Fruit fly (Drosophila melanogaster) whole organism, embryonic: ENCODE measurements around the gene sob.

Experiments used
- Blimp-1 ChIP-seq: fragments of 200-800 bp; sonication (Bioruptor generic); optimal IDR thresholded peaks from 3 replicates; lab custom pipeline; 2018; ENCODE audit warnings: missing biosample characterization, missing genetic modification characterization, mild to moderate bottlenecking, moderate library complexity, missing genetic modification reagents
- CG10209 ChIP-seq: fragments of 200-800 bp; sonication (Bioruptor generic); optimal IDR thresholded peaks from 3 replicates; lab custom pipeline; 2017; ENCODE audit warnings: missing biosample characterization, mild to moderate bottlenecking, missing genetic modification characterization, missing genetic modification reagents
- CG10321 ChIP-seq: fragments of 200-800 bp; sonication (Bioruptor generic); IDR thresholded peaks from 2 replicates; pipeline ENCODE4 v1.3.6; 2022; ENCODE audit warnings: missing biosample characterization, missing genetic modification characterization
- CG12104 ChIP-seq: fragments of 200-800 bp; sonication (Bioruptor generic); optimal IDR thresholded peaks from 3 replicates; lab custom pipeline; 2016; ENCODE audit warnings: missing biosample characterization, missing genetic modification characterization
- CG12236 ChIP-seq: fragments of 200-800 bp; sonication (Bioruptor generic); optimal IDR thresholded peaks from 2 replicates; lab custom pipeline; 2016; ENCODE audit warnings: missing biosample characterization, missing genetic modification characterization
- CG12942 ChIP-seq: fragments of 200-800 bp; sonication (Bioruptor generic); optimal IDR thresholded peaks from 3 replicates; lab custom pipeline; 2016; ENCODE audit warnings: missing biosample characterization, missing genetic modification characterization
- CG13287 ChIP-seq: fragments of 200-800 bp; sonication (Bioruptor generic); IDR thresholded peaks from 2 replicates; pipeline ENCODE4 v1.3.6; 2022; ENCODE audit warnings: missing biosample characterization, missing genetic modification characterization; ENCODE audit not compliant: partially characterized antibody
- CG1602 ChIP-seq: fragments of 200-800 bp; sonication (Bioruptor generic); optimal IDR thresholded peaks from 3 replicates; lab custom pipeline; 2016; ENCODE audit warnings: missing biosample characterization, missing genetic modification characterization
- CG1832 ChIP-seq: fragments of 200-800 bp; sonication (Bioruptor generic); optimal IDR thresholded peaks from 2 replicates; lab custom pipeline; 2017; ENCODE audit warnings: missing biosample characterization, mild to moderate bottlenecking, missing genetic modification characterization, inconsistent platforms
- CG31365 ChIP-seq: fragments of 200-800 bp; sonication (Bioruptor generic); optimal IDR thresholded peaks from 2 replicates; lab custom pipeline; 2018; ENCODE audit warnings: missing biosample characterization, mild to moderate bottlenecking, missing genetic modification characterization
- CG32772 ChIP-seq: fragments of 200-800 bp; sonication (Bioruptor generic); IDR thresholded peaks from 2 replicates; pipeline ENCODE4 v1.3.6; 2022; ENCODE audit warnings: missing biosample characterization, missing genetic modification characterization
- CG43689 ChIP-seq: fragments of 200-800 bp; sonication (Bioruptor generic); IDR thresholded peaks from 2 replicates; pipeline ENCODE4 v1.3.6; 2022; ENCODE audit warnings: missing biosample characterization, missing genetic modification characterization
- CG7745 ChIP-seq: fragments of 200-800 bp; sonication (Bioruptor generic); optimal IDR thresholded peaks from 2 replicates; lab custom pipeline; 2018; ENCODE audit warnings: missing biosample characterization, mild to moderate bottlenecking, missing genetic modification characterization, moderate library complexity
- CG7963 ChIP-seq: fragments of 200-800 bp; sonication (Bioruptor generic); IDR thresholded peaks from 3 replicates; pipeline ENCODE4 v1.3.6; 2022; ENCODE audit warnings: missing biosample characterization, missing genetic modification characterization; ENCODE audit not compliant: partially characterized antibody
- CG8089 ChIP-seq: fragments of 200-800 bp; sonication (Bioruptor generic); optimal IDR thresholded peaks from 3 replicates; lab custom pipeline; 2016; ENCODE audit warnings: missing biosample characterization, missing genetic modification characterization
- CG8359 ChIP-seq: fragments of 200-800 bp; sonication (Bioruptor generic); optimal IDR thresholded peaks from 2 replicates; lab custom pipeline; 2017; ENCODE audit warnings: missing biosample characterization, mild to moderate bottlenecking, missing genetic modification characterization, borderline replicate concordance
- CG9932 ChIP-seq: fragments of 200-800 bp; sonication (Bioruptor generic); IDR thresholded peaks from 2 replicates; pipeline ENCODE4 v1.3.6; 2022; ENCODE audit warnings: missing biosample characterization, missing genetic modification characterization
- Chrac-16 ChIP-seq: fragments of 200-800 bp; sonication (Bioruptor generic); optimal IDR thresholded peaks from 3 replicates; lab custom pipeline; 2016; ENCODE audit warnings: missing biosample characterization, missing genetic modification characterization
- CrebB ChIP-seq: fragments of 200-800 bp; sonication (Bioruptor generic); optimal IDR thresholded peaks from 3 replicates; lab custom pipeline; 2018; ENCODE audit warnings: missing biosample characterization, mild to moderate bottlenecking, missing genetic modification characterization
- Dip2 ChIP-seq: fragments of 200-800 bp; sonication (Bioruptor generic); IDR thresholded peaks from 2 replicates; pipeline ENCODE4 v1.3.6; 2022; ENCODE audit warnings: missing biosample characterization, missing genetic modification characterization
- Dll ChIP-seq: fragments of 200-800 bp; sonication (Bioruptor generic); IDR thresholded peaks from 4 replicates; pipeline ENCODE4 v1.3.6; 2022; ENCODE audit warnings: missing biosample characterization, missing genetic modification characterization; ENCODE audit not compliant: partially characterized antibody
- Dp ChIP-seq: fragments of 200-800 bp; sonication (Bioruptor generic); optimal IDR thresholded peaks from 2 replicates; lab custom pipeline; 2018; ENCODE audit warnings: missing biosample characterization, mild to moderate bottlenecking, missing genetic modification characterization, moderate library complexity
- Nf-YA ChIP-seq: fragments of 200-800 bp; sonication (Bioruptor generic); IDR thresholded peaks from 2 replicates; pipeline ENCODE4 v1.3.6; 2022; ENCODE audit warnings: missing biosample characterization, missing genetic modification characterization
- Rx ChIP-seq: fragments of 200-800 bp; sonication (Bioruptor generic); IDR thresholded peaks from 2 replicates; pipeline ENCODE4 v1.3.6; 2022; ENCODE audit warnings: missing biosample characterization, missing genetic modification characterization
- Usf ChIP-seq: fragments of 200-800 bp; sonication (Bioruptor generic); optimal IDR thresholded peaks from 2 replicates; lab custom pipeline; 2017; ENCODE audit warnings: missing genotype, missing biosample characterization, missing genetic modification characterization
- Vsx1 ChIP-seq: fragments of 200-800 bp; sonication (Bioruptor generic); optimal IDR thresholded peaks from 2 replicates; lab custom pipeline; 2017; ENCODE audit warnings: missing biosample characterization, mild to moderate bottlenecking, missing genetic modification characterization, missing genetic modification reagents
- ab ChIP-seq: fragments of 200-800 bp; sonication (Bioruptor generic); optimal IDR thresholded peaks from 2 replicates; lab custom pipeline; 2016; ENCODE audit warnings: missing biosample characterization, missing genetic modification characterization
- ash1 ChIP-seq: fragments of 200-800 bp; sonication (Bioruptor generic); optimal IDR thresholded peaks from 2 replicates; lab custom pipeline; 2018; ENCODE audit warnings: missing biosample characterization, mild to moderate bottlenecking, missing genetic modification characterization
- az2 ChIP-seq: fragments of 200-800 bp; sonication (Bioruptor generic); optimal IDR thresholded peaks from 3 replicates; lab custom pipeline; 2016; ENCODE audit warnings: missing biosample characterization, missing genetic modification characterization
- btn ChIP-seq: fragments of 200-800 bp; sonication (Bioruptor generic); optimal IDR thresholded peaks from 2 replicates; lab custom pipeline; 2016; ENCODE audit warnings: missing biosample characterization, missing genetic modification characterization
- chn ChIP-seq: fragments of 200-800 bp; sonication (Bioruptor generic); optimal IDR thresholded peaks from 2 replicates; lab custom pipeline; 2016; ENCODE audit warnings: missing biosample characterization, missing genetic modification characterization
- crol ChIP-seq: fragments of 200-800 bp; sonication (Bioruptor generic); IDR thresholded peaks from 2 replicates; pipeline ENCODE4 v1.3.6; 2022; ENCODE audit warnings: missing biosample characterization, missing genetic modification characterization
- dati ChIP-seq: fragments of 200-800 bp; sonication (Bioruptor generic); IDR thresholded peaks from 2 replicates; pipeline ENCODE4 v1.3.6; 2022; ENCODE audit warnings: missing biosample characterization, missing genetic modification characterization
- dmrt99B ChIP-seq: fragments of 200-800 bp; sonication (Bioruptor generic); optimal IDR thresholded peaks from 2 replicates; lab custom pipeline; 2018; ENCODE audit warnings: missing biosample characterization, mild to moderate bottlenecking, missing genetic modification characterization, moderate library complexity
- eyg ChIP-seq: fragments of 200-800 bp; sonication (Bioruptor generic); optimal IDR thresholded peaks from 3 replicates; lab custom pipeline; 2016; ENCODE audit warnings: missing biosample characterization, missing genetic modification characterization
- gcm ChIP-seq: fragments of 200-800 bp; sonication (Bioruptor generic); optimal IDR thresholded peaks from 2 replicates; lab custom pipeline; 2019; ENCODE audit warnings: missing biosample characterization, mild to moderate bottlenecking, missing genetic modification characterization, moderate library complexity
- jing ChIP-seq: fragments of 200-800 bp; sonication (Bioruptor generic); optimal IDR thresholded peaks from 2 replicates; lab custom pipeline; 2018; ENCODE audit warnings: missing biosample characterization, mild to moderate bottlenecking, missing genetic modification characterization
- kah ChIP-seq: fragments of 200-800 bp; sonication (Bioruptor generic); optimal IDR thresholded peaks from 2 replicates; lab custom pipeline; 2018; ENCODE audit warnings: missing biosample characterization, mild to moderate bottlenecking, missing genetic modification characterization
- knrl ChIP-seq: fragments of 200-800 bp; sonication (Bioruptor generic); IDR thresholded peaks from 3 replicates; pipeline ENCODE4 v1.3.6; 2022; ENCODE audit warnings: missing biosample characterization, missing genetic modification characterization; ENCODE audit not compliant: partially characterized antibody
- mld ChIP-seq: fragments of 200-800 bp; sonication (Bioruptor generic); IDR thresholded peaks from 3 replicates; pipeline ENCODE4 v1.3.6; 2022; ENCODE audit warnings: missing biosample characterization, missing genetic modification characterization; ENCODE audit not compliant: partially characterized antibody
- pita ChIP-seq: fragments of 200-800 bp; sonication (Bioruptor generic); optimal IDR thresholded peaks from 2 replicates; lab custom pipeline; 2017; ENCODE audit warnings: missing biosample characterization, mild to moderate bottlenecking, missing genetic modification characterization
- pzg ChIP-seq: fragments of 200-800 bp; sonication (Bioruptor generic); optimal IDR thresholded peaks from 3 replicates; lab custom pipeline; 2018; ENCODE audit warnings: missing biosample characterization, mild to moderate bottlenecking, missing genetic modification characterization, moderate library complexity
- ranshi ChIP-seq: fragments of 200-800 bp; sonication (Bioruptor generic); IDR thresholded peaks from 2 replicates; pipeline ENCODE4 v1.3.6; 2022; ENCODE audit warnings: missing biosample characterization, missing genetic modification characterization
- rib ChIP-seq: fragments of 200-800 bp; sonication (Bioruptor generic); IDR thresholded peaks from 2 replicates; pipeline ENCODE4 v1.3.6; 2022; ENCODE audit warnings: missing biosample characterization, missing genetic modification characterization
- sna ChIP-seq: fragments of 200-800 bp; sonication (Bioruptor generic); IDR thresholded peaks from 2 replicates; pipeline ENCODE4 v1.3.6; 2022; ENCODE audit warnings: missing biosample characterization, missing genetic modification characterization; ENCODE audit not compliant: partially characterized antibody
- stwl ChIP-seq: fragments of 200-800 bp; sonication (Bioruptor generic); optimal IDR thresholded peaks from 3 replicates; lab custom pipeline; 2018; ENCODE audit warnings: missing biosample characterization, mild to moderate bottlenecking, missing genetic modification characterization, moderate library complexity
- twi ChIP-seq: fragments of 200-800 bp; optimal IDR thresholded peaks from 2 replicates; lab custom pipeline; 2019; ENCODE audit warnings: missing biosample characterization, mild to moderate bottlenecking, missing genetic modification characterization, moderate library complexity
- wek ChIP-seq: fragments of 200-800 bp; sonication (Bioruptor generic); optimal IDR thresholded peaks from 3 replicates; lab custom pipeline; 2018; ENCODE audit warnings: missing biosample characterization, mild to moderate bottlenecking, missing genetic modification characterization, moderate library complexity

The sob gene

dm6 chr2L:3587907-3588733, 7.6 kb upstream of the sob start (continued):
- TF ChIP-seq crol (GFP tag; lab: Robert Waterston, UW) (peak; percentile 90), CG7745 (tag; lab: Kevin White, UChicago) (peak; percentile 41), ranshi (GFP tag; lab: Robert Waterston, UW) (peak; percentile 72), ab (GFP tag; lab: Kevin White, UChicago) (no peak), dmrt99B (tag; lab: Kevin White, UChicago) (peak; percentile 91), wek (GFP tag; lab: Kevin White, UChicago) (no peak), CG1602 (GFP tag; lab: Kevin White, UChicago) (peak; percentile 76), CG9932 (GFP tag; lab: Robert Waterston, UW) (no peak), Dip2 (GFP tag; lab: Robert Waterston, UW) (0 out of 2 replicates have a peak, but pooled peaks have one; percentile 15), az2 (GFP tag; lab: Kevin White, UChicago) (peak; percentile 87), CG13287 (no peak), dati (GFP tag; lab: Robert Waterston, UW) (peak; percentile 53; the same call in 1 of the 2 replicates), btn (no peak), chn (GFP tag; lab: Kevin White, UChicago) (no peak), Chrac-16 (GFP tag; lab: Kevin White, UChicago) (peak; percentile 72), Nf-YA (GFP tag; lab: Robert Waterston, UW) (peak; percentile 60), mld (GFP tag; lab: Robert Waterston, UW) (no peak), pita (GFP tag; lab: Kevin White, UChicago) (no peak), Rx (peak; percentile 73), CG7963 (GFP tag; lab: Robert Waterston, UW) (no peak), CG10321 (GFP tag; lab: Robert Waterston, UW) (no peak), CG10209 (GFP tag; lab: Kevin White, UChicago) (peak; percentile 75), CG31365 (tag; lab: Kevin White, UChicago) (no peak), CG8359 (GFP tag; lab: Kevin White, UChicago) (peak; percentile 79), jing (peak; percentile 47), kah (GFP tag; lab: Kevin White, UChicago) (peak; percentile 52), Dp (GFP tag; lab: Kevin White, UChicago) (no peak), CG8089 (GFP tag; lab: Kevin White, UChicago) (no peak), ash1 (GFP tag; lab: Kevin White, UChicago) (no peak), CG43689 (GFP tag; lab: Robert Waterston, UW) (peak; percentile 57; the same call in 1 of the 2 replicates), stwl (no peak), CG12104 (peak; percentile 63), Dll (GFP tag; lab: Robert Waterston, UW) (no peak), rib (GFP tag; lab: Robert Waterston, UW) (no peak), sna (no peak), eyg (GFP tag; lab: Kevin White, UChicago) (no peak), CG12236 (GFP tag; lab: Kevin White, UChicago) (no peak), Usf (GFP tag; lab: Kevin White, UChicago) (peak; percentile 30), pzg (GFP tag; lab: Kevin White, UChicago) (no peak), CG1832 (GFP tag; lab: Kevin White, UChicago) (no peak), Vsx1 (GFP tag; lab: Kevin White, UChicago) (peak; percentile 68), CrebB (tag; lab: Kevin White, UChicago) (peak; percentile 34), CG12942 (GFP tag; lab: Kevin White, UChicago) (peak; percentile 75), Blimp-1 (peak; percentile 86), knrl (GFP tag; lab: Robert Waterston, UW) (no peak), twi (tag; lab: Kevin White, UChicago) (peak; percentile 75), gcm (GFP tag; lab: Kevin White, UChicago) (peak; percentile 88), CG32772 (GFP tag; lab: Robert Waterston, UW) (peak; percentile 78)
